Worm (Caenorhabditis elegans) whole organism, L3 larva: ENCODE measurements around the gene clec-186.

Source experiments
- ama-1 ChIP-seq: fragments of 150-350 bp; optimal IDR thresholded peaks from 2 replicates; lab custom pipeline; 2018
- nfya-1 ChIP-seq: sonication (generic microtip); optimal IDR thresholded peaks from 2 replicates; lab custom pipeline; 2017; ENCODE audit warnings: missing genetic modification characterization, mild to moderate bottlenecking, missing compliant biosample characterization, antibody characterized with exemption, moderate library complexity; ENCODE audit not compliant: insufficient read depth
- nhr-77 ChIP-seq: fragments of 150-350 bp; optimal IDR thresholded peaks from 2 replicates; lab custom pipeline; 2014; ENCODE audit warnings: missing biosample characterization, missing genetic modification characterization

DNA sequence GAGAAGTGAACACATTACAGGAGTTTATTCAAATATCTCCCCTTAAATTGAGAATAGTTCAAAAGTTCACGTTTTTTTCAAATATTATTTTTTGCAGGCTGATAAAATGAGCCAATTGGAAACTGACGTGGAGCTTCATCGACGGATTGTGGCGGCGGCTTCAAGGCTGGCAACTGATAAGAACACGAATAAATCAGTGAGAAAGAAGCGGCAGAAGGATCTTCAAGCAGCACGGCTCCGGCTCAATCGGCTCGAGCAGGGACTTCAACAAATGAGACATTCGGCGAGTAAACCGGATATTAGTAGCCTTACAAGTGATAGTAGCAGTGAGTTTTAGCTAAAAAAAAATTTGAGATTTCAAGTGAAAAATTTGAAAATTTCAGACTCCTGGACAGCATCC lies 40.6 kb upstream of the clec-186 start, which contains the start of gene M02B1.4:
- no peak for TF ChIP-seq ama-1 (lab: Kevin White, UChicago)
- TF ChIP-seq nhr-77 (tag; lab: Kevin White, UChicago), result no peak
- TF ChIP-seq nfya-1 (tag; lab: Kevin White, UChicago), result no peak
